1 fruit fly cellular context compared by ENCODE assay signal in genomic region chr3R:27407049-27407448, dm6.
A peak's percentile ranks its signal among the peaks of the same experiment; 100 is the strongest.
TF ChIP-seq lines count a peak whose summit lies in the region.

No protein-coding gene starts in this region.

TF ChIP-seq in whole organism, embryonic, 481 proteins besides CTCF, POLR2A, EP300 and RAD21 (continued from another document and continues in another):
- TF ChIP-seq CG13287 (GFP tag; IDR thresholded peaks at IDR 0.05; lab: Robert Waterston, UW; ENCODE audit: partially characterized antibody) (no peak), Xbp1 (GFP tag; optimal IDR thresholded peaks at IDR 0.05; lab: Kevin White, UChicago) (peak; percentile 73), unc-4 (GFP tag; IDR thresholded peaks at IDR 0.05; lab: Robert Waterston, UW; ENCODE audit: partially characterized antibody) (no peak), CG30020 (tag; optimal IDR thresholded peaks at IDR 0.05; lab: Kevin White, UChicago) (no peak), CG11456 (GFP tag; IDR thresholded peaks at IDR 0.05; lab: Robert Waterston, UW) (peak; percentile 89), B-H1 (GFP tag; IDR thresholded peaks at IDR 0.05; lab: Robert Waterston, UW) (peak; percentile 74), Blimp-1 (GFP tag; optimal IDR thresholded peaks at IDR 0.05; lab: Kevin White, UChicago) (peak; percentile 40), klu (GFP tag; IDR thresholded peaks at IDR 0.05; lab: Robert Waterston, UW) (peak; percentile 81), CG9797 (GFP tag; optimal IDR thresholded peaks at IDR 0.05; lab: Kevin White, UChicago) (no peak), eyg (GFP tag; optimal IDR thresholded peaks at IDR 0.05; lab: Kevin White, UChicago) (peak; percentile 37), CG2712 (tag; optimal IDR thresholded peaks at IDR 0.05; lab: Kevin White, UChicago) (peak; percentile 71), CG2129 (GFP tag; IDR thresholded peaks at IDR 0.05; lab: Robert Waterston, UW; ENCODE audit: partially characterized antibody) (no peak), abd-A (tag; optimal IDR thresholded peaks at IDR 0.05; lab: Kevin White, UChicago) (no peak), Taf1 (GFP tag; IDR thresholded peaks at IDR 0.05; lab: Robert Waterston, UW) (peak; percentile 79), unpg (GFP tag; optimal IDR thresholded peaks at IDR 0.05; lab: Kevin White, UChicago) (peak; percentile 79), CG30431 (GFP tag; optimal IDR thresholded peaks at IDR 0.05; lab: Kevin White, UChicago) (peak; percentile 21), danr (GFP tag; IDR thresholded peaks at IDR 0.05; lab: Robert Waterston, UW) (peak; percentile 67; the same call in 1 of the 2 replicates), CG13775 (GFP tag; optimal IDR thresholded peaks at IDR 0.05; lab: Kevin White, UChicago) (peak; percentile 44), her (GFP tag; optimal IDR thresholded peaks at IDR 0.05; lab: Kevin White, UChicago) (peak; percentile 51), CG9932 (GFP tag; IDR thresholded peaks at IDR 0.05; lab: Robert Waterston, UW) (peak; percentile 94), gce (GFP tag; IDR thresholded peaks at IDR 0.05; lab: Robert Waterston, UW) (peak; percentile 48; the same call in 1 of the 3 replicates), CG15514 (GFP tag; optimal IDR thresholded peaks at IDR 0.05; lab: Kevin White, UChicago) (peak; percentile 48), CG11696 (GFP tag; IDR thresholded peaks at IDR 0.05; lab: Robert Waterston, UW) (peak; percentile 52; the same call in 1 of the 2 replicates), CG2120 (GFP tag; optimal IDR thresholded peaks at IDR 0.05; lab: Kevin White, UChicago) (peak; percentile 89), CG10979 (tag; optimal IDR thresholded peaks at IDR 0.05; lab: Kevin White, UChicago) (no peak), ham (GFP tag; IDR thresholded peaks at IDR 0.05; lab: Robert Waterston, UW) (peak; percentile 60; the same call in 1 of the 2 replicates), Nf-YB (GFP tag; optimal IDR thresholded peaks at IDR 0.05; lab: Kevin White, UChicago) (peak; percentile 27), CG18599 (GFP tag; optimal IDR thresholded peaks at IDR 0.05; lab: Kevin White, UChicago) (peak; percentile 78), CG34376 (GFP tag; optimal IDR thresholded peaks at IDR 0.05; lab: Kevin White, UChicago) (peak; percentile 15), chinmo (GFP tag; IDR thresholded peaks at IDR 0.05; lab: Robert Waterston, UW; ENCODE audit: partially characterized antibody) (0 out of 4 replicates have a peak, but pooled peaks have one; percentile 16), Fer3 (tag; optimal IDR thresholded peaks at IDR 0.05; lab: Kevin White, UChicago) (peak; percentile 80), CG18619 (GFP tag; optimal IDR thresholded peaks at IDR 0.05; lab: Kevin White, UChicago) (peak; percentile 61), CG5953 (GFP tag; IDR thresholded peaks at IDR 0.05; lab: Robert Waterston, UW) (no peak), gro (GFP tag; optimal IDR thresholded peaks at IDR 0.05; lab: Kevin White, UChicago) (peak; percentile 76), CG3726 (GFP tag; IDR thresholded peaks at IDR 0.05; lab: Robert Waterston, UW) (0 out of 3 replicates have a peak, but pooled peaks have one; percentile 54), Nf-YC (tag; optimal IDR thresholded peaks at IDR 0.05; lab: Kevin White, UChicago) (peak; percentile 68), z (GFP tag; IDR thresholded peaks at IDR 0.05; lab: Robert Waterston, UW) (no peak), mld (GFP tag; IDR thresholded peaks at IDR 0.05; lab: Robert Waterston, UW; ENCODE audit: partially characterized antibody) (no peak), so (GFP tag; IDR thresholded peaks at IDR 0.05; lab: Robert Waterston, UW) (peak; percentile 27; the same call in 1 of the 3 replicates), Meics (GFP tag; optimal IDR thresholded peaks at IDR 0.05; lab: Kevin White, UChicago) (peak; percentile 80), CG7839 (tag; optimal IDR thresholded peaks at IDR 0.05; lab: Kevin White, UChicago) (peak; percentile 85), ATbp (GFP tag; optimal IDR thresholded peaks at IDR 0.05; lab: Kevin White, UChicago) (peak; percentile 44), CG11085 (GFP tag; IDR thresholded peaks at IDR 0.05; lab: Robert Waterston, UW) (peak; percentile 77), Kr (GFP tag; optimal IDR thresholded peaks at IDR 0.05; lab: Kevin White, UChicago) (no peak), pfk (GFP tag; optimal IDR thresholded peaks at IDR 0.05; lab: Kevin White, UChicago) (no peak), Lhr (GFP tag; optimal IDR thresholded peaks at IDR 0.05; lab: Kevin White, UChicago) (no peak), Sox102F (GFP tag; optimal IDR thresholded peaks at IDR 0.05; lab: Kevin White, UChicago) (peak; percentile 67), dpn (GFP tag; optimal IDR thresholded peaks at IDR 0.05; lab: Kevin White, UChicago) (peak; percentile 76 to 77), knrl (GFP tag; IDR thresholded peaks at IDR 0.05; lab: Robert Waterston, UW; ENCODE audit: partially characterized antibody) (no peak), B-H2 (GFP tag; optimal IDR thresholded peaks at IDR 0.05; lab: Kevin White, UChicago) (peak; percentile 72), HHEX (GFP tag; optimal IDR thresholded peaks at IDR 0.05; lab: Kevin White, UChicago) (peak; percentile 71), CG8290 (GFP tag; optimal IDR thresholded peaks at IDR 0.05; lab: Kevin White, UChicago) (no peak), CG8290 (tag; optimal IDR thresholded peaks at IDR 0.05; lab: Kevin White, UChicago) (peak in 1 of 2 experiments; percentile 84), CG6654 (GFP tag; optimal IDR thresholded peaks at IDR 0.05; lab: Kevin White, UChicago) (peak; percentile 17), sim (GFP tag; IDR thresholded peaks at IDR 0.05; lab: Robert Waterston, UW) (no peak), nerfin-2 (GFP tag; IDR thresholded peaks at IDR 0.05; lab: Robert Waterston, UW; ENCODE audit: partially characterized antibody) (no peak), trem (tag; optimal IDR thresholded peaks at IDR 0.05; lab: Kevin White, UChicago) (peak; percentile 1), CG8765 (GFP tag; IDR thresholded peaks at IDR 0.05; lab: Robert Waterston, UW) (peak; percentile 33; the same call in 1 of the 2 replicates), CG10959 (GFP tag; IDR thresholded peaks at IDR 0.05; lab: Robert Waterston, UW) (no peak; the same call in 1 of the 2 replicates), stc (GFP tag; IDR thresholded peaks at IDR 0.05; lab: Robert Waterston, UW) (peak; percentile 73), Dp (GFP tag; optimal IDR thresholded peaks at IDR 0.05; lab: Kevin White, UChicago) (no peak), tx (GFP tag; optimal IDR thresholded peaks at IDR 0.05; lab: Kevin White, UChicago) (peak; percentile 66), zen2 (GFP tag; IDR thresholded peaks at IDR 0.05; lab: Robert Waterston, UW; ENCODE audit: partially characterized antibody) (no peak), CG17568 (GFP tag; optimal IDR thresholded peaks at IDR 0.05; lab: Kevin White, UChicago) (peak; percentile 16), Ravus (GFP tag; IDR thresholded peaks at IDR 0.05; lab: Robert Waterston, UW) (peak; percentile 72), stwl (tag; optimal IDR thresholded peaks at IDR 0.05; lab: Kevin White, UChicago) (no peak), zen (tag; optimal IDR thresholded peaks at IDR 0.05; lab: Kevin White, UChicago) (peak; percentile 8), sr (GFP tag; IDR thresholded peaks at IDR 0.05; lab: Robert Waterston, UW) (no peak), fd96Cb (tag; optimal IDR thresholded peaks at IDR 0.05; lab: Kevin White, UChicago) (peak; percentile 54), HmgD (GFP tag; optimal IDR thresholded peaks at IDR 0.05; lab: Kevin White, UChicago) (no peak), Drgx (GFP tag; IDR thresholded peaks at IDR 0.05; lab: Robert Waterston, UW) (peak; percentile 60), CG14965 (GFP tag; optimal IDR thresholded peaks at IDR 0.05; lab: Kevin White, UChicago; ENCODE audit: borderline replicate concordance) (no peak), CG2875 (GFP tag; optimal IDR thresholded peaks at IDR 0.05; lab: Kevin White, UChicago) (peak; percentile 8), Hmr (GFP tag; optimal IDR thresholded peaks at IDR 0.05; lab: Kevin White, UChicago) (peak; percentile 74), CG14860 (GFP tag; IDR thresholded peaks at IDR 0.05; lab: Robert Waterston, UW; ENCODE audit: partially characterized antibody) (no peak), CG3163 (GFP tag; optimal IDR thresholded peaks at IDR 0.05; lab: Kevin White, UChicago) (no peak), CG15073 (GFP tag; optimal IDR thresholded peaks at IDR 0.05; lab: Kevin White, UChicago) (no peak), CG4854 (GFP tag; optimal IDR thresholded peaks at IDR 0.05; lab: Kevin White, UChicago) (no peak), pita (GFP tag; optimal IDR thresholded peaks at IDR 0.05; lab: Kevin White, UChicago) (no peak), ase (GFP tag; IDR thresholded peaks at IDR 0.05; lab: Robert Waterston, UW) (peak; percentile 69; the same call in 2 of the 3 replicates), nmo (GFP tag; optimal IDR thresholded peaks at IDR 0.05; lab: Kevin White, UChicago) (peak; percentile 69), Rfx (GFP tag; IDR thresholded peaks at IDR 0.05; lab: Robert Waterston, UW) (peak; percentile 96), schlank (tag; optimal IDR thresholded peaks at IDR 0.05; lab: Kevin White, UChicago) (peak; percentile 58), Vsx1 (GFP tag; optimal IDR thresholded peaks at IDR 0.05; lab: Kevin White, UChicago) (no peak), grn (GFP tag; optimal IDR thresholded peaks at IDR 0.05; lab: Kevin White, UChicago) (no peak), Aef1 (GFP tag; IDR thresholded peaks at IDR 0.05; lab: Robert Waterston, UW) (peak; percentile 87), pnt (GFP tag; optimal IDR thresholded peaks at IDR 0.05; lab: Kevin White, UChicago) (peak; percentile 46), ewg (GFP tag; optimal IDR thresholded peaks at IDR 0.05; lab: Kevin White, UChicago) (peak; percentile 22), D (optimal IDR thresholded peaks at IDR 0.05; lab: Kevin White, UChicago) (no peak), D (GFP tag; optimal IDR thresholded peaks at IDR 0.05; lab: Kevin White, UChicago) (no peak), bab2 (GFP tag; optimal IDR thresholded peaks at IDR 0.05; lab: Kevin White, UChicago) (peak; percentile 75), sima (GFP tag; optimal IDR thresholded peaks at IDR 0.05; lab: Kevin White, UChicago) (peak; percentile 22), MTF-1 (GFP tag; optimal IDR thresholded peaks at IDR 0.05; lab: Kevin White, UChicago; ENCODE audit: borderline replicate concordance) (peak; percentile 7), psq (GFP tag; optimal IDR thresholded peaks at IDR 0.05; lab: Kevin White, UChicago) (no peak), CG12104 (GFP tag; optimal IDR thresholded peaks at IDR 0.05; lab: Kevin White, UChicago) (peak; percentile 30), Usf (GFP tag; optimal IDR thresholded peaks at IDR 0.05; lab: Kevin White, UChicago) (peak; percentile 42), CG10209 (GFP tag; optimal IDR thresholded peaks at IDR 0.05; lab: Kevin White, UChicago) (peak; percentile 62), Med (GFP tag; lab: Kevin White, UChicago) (peak; percentile 97), tll (GFP tag; optimal IDR thresholded peaks at IDR 0.05; lab: Kevin White, UChicago) (no peak), H15 (GFP tag; IDR thresholded peaks at IDR 0.05; lab: Robert Waterston, UW) (peak; percentile 80), H2.0 (GFP tag; IDR thresholded peaks at IDR 0.05; lab: Robert Waterston, UW) (peak; percentile 79), CG1832 (GFP tag; optimal IDR thresholded peaks at IDR 0.05; lab: Kevin White, UChicago) (no peak), Ets97D (GFP tag; optimal IDR thresholded peaks at IDR 0.05; lab: Kevin White, UChicago) (peak; percentile 36), Scr (GFP tag; IDR thresholded peaks at IDR 0.05; lab: Robert Waterston, UW; ENCODE audit: partially characterized antibody) (no peak), CG8089 (GFP tag; optimal IDR thresholded peaks at IDR 0.05; lab: Kevin White, UChicago) (no peak), CG6175 (GFP tag; IDR thresholded peaks at IDR 0.05; lab: Robert Waterston, UW) (peak; percentile 68; the same call in 2 of the 3 replicates), Awh (GFP tag; IDR thresholded peaks at IDR 0.05; lab: Robert Waterston, UW) (0 out of 2 replicates have a peak, but pooled peaks have one; percentile 38), CG12769 (tag; optimal IDR thresholded peaks at IDR 0.05; lab: Kevin White, UChicago) (peak; percentile 86), bsh (GFP tag; optimal IDR thresholded peaks at IDR 0.05; lab: Kevin White, UChicago) (peak in 1 of 2 experiments; percentile 55), HLH4C (GFP tag; IDR thresholded peaks at IDR 0.05; lab: Robert Waterston, UW; ENCODE audit: partially characterized antibody) (no peak), CG3995 (GFP tag; optimal IDR thresholded peaks at IDR 0.05; lab: Kevin White, UChicago) (peak; percentile 4), CG32772 (GFP tag; IDR thresholded peaks at IDR 0.05; lab: Robert Waterston, UW) (peak; percentile 78), CrebB (tag; optimal IDR thresholded peaks at IDR 0.05; lab: Kevin White, UChicago) (peak; percentile 50), CG3281 (GFP tag; optimal IDR thresholded peaks at IDR 0.05; lab: Kevin White, UChicago) (peak; percentile 78), inv (GFP tag; IDR thresholded peaks at IDR 0.05; lab: Robert Waterston, UW; ENCODE audit: partially characterized antibody) (no peak), CG9215 (GFP tag; IDR thresholded peaks at IDR 0.05; lab: Robert Waterston, UW) (peak; percentile 82), h (optimal IDR thresholded peaks at IDR 0.05; lab: Kevin White, UChicago) (no peak), nerfin-1 (tag; optimal IDR thresholded peaks at IDR 0.05; lab: Kevin White, UChicago) (peak; percentile 38), Deaf1 (tag; optimal IDR thresholded peaks at IDR 0.05; lab: Kevin White, UChicago) (peak; percentile 35), tna (GFP tag; IDR thresholded peaks at IDR 0.05; lab: Robert Waterston, UW; ENCODE audit: partially characterized antibody) (no peak), ken (GFP tag; IDR thresholded peaks at IDR 0.05; lab: Robert Waterston, UW) (peak; percentile 67), Stat92E (GFP tag; optimal IDR thresholded peaks at IDR 0.05; lab: Kevin White, UChicago) (no peak), crc (GFP tag; optimal IDR thresholded peaks at IDR 0.05; lab: Kevin White, UChicago) (peak; percentile 44), Antp (GFP tag; optimal IDR thresholded peaks at IDR 0.05; lab: Kevin White, UChicago) (peak; percentile 70), nom (GFP tag; optimal IDR thresholded peaks at IDR 0.05; lab: Kevin White, UChicago) (no peak), CG15269 (tag; optimal IDR thresholded peaks at IDR 0.05; lab: Kevin White, UChicago) (peak; percentile 83), lilli (GFP tag; optimal IDR thresholded peaks at IDR 0.05; lab: Kevin White, UChicago) (peak; percentile 83), NC2α (GFP tag; optimal IDR thresholded peaks at IDR 0.05; lab: Kevin White, UChicago) (no peak), tin (GFP tag; optimal IDR thresholded peaks at IDR 0.05; lab: Kevin White, UChicago) (peak; percentile 60)
